Worm (Caenorhabditis elegans): ENCODE measurements around the gene gmeb-1.
A peak's percentile ranks its signal among the peaks of the same experiment; 100 is the strongest.

Gene gmeb-1

DNA sequence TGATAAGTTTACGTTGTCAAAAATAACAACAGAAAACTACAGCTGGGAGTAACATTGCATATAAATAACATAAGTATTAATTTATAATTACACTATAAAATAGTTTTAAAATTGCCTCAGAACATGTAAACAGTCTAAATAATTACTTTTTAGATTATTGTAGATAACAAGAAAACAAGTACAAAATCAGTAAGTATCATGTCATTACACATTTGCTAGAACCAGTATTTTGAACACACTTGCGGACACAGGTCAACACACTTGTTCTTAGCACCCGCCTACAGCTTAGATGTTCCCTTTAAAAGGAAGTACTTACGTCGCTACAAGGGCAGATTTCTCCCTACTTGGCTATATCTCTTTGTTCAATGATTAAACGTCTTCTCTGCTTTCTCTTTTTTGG lies 14.6 kb downstream of the gmeb-1 start, which contains the start of gene F23F1.2:
Gene F23F1.2, plus strand, starts transcription at position 301 of the 400 bp plus-strand sequence.
- no peak for TF ChIP-seq tbx-11 (GFP tag; IDR thresholded peaks at IDR 0.05)
- no peak for TF ChIP-seq ama-1 (optimal IDR thresholded peaks at IDR 0.05)
- TF ChIP-seq tbx-37 (GFP tag; conservative IDR thresholded peaks at IDR 0.05): no peak
- TF ChIP-seq F13C5.2 (tag; optimal IDR thresholded peaks at IDR 0.05): no peak
- TF ChIP-seq sea-1 (GFP tag; conservative IDR thresholded peaks at IDR 0.05): no peak
- no peak for TF ChIP-seq scrt-1 (GFP tag; IDR thresholded peaks at IDR 0.05)
- TF ChIP-seq flt-1 (GFP tag; IDR thresholded peaks at IDR 0.05): no peak
- no peak for TF ChIP-seq hnd-1 (tag; optimal IDR thresholded peaks at IDR 0.05)
- no peak for TF ChIP-seq hmg-4 (GFP tag; optimal IDR thresholded peaks at IDR 0.05)
- TF ChIP-seq ceh-13 (GFP tag; optimal IDR thresholded peaks at IDR 0.05): no peak
- TF ChIP-seq pes-1 (GFP tag; IDR thresholded peaks at IDR 0.05): no peak
- TF ChIP-seq hmbx-1 (tag; optimal IDR thresholded peaks at IDR 0.05): no peak
- no peak for TF ChIP-seq tra-4 (tag; optimal IDR thresholded peaks at IDR 0.05)
- no peak for TF ChIP-seq ceh-36 (tag; optimal IDR thresholded peaks at IDR 0.05)

DNA sequence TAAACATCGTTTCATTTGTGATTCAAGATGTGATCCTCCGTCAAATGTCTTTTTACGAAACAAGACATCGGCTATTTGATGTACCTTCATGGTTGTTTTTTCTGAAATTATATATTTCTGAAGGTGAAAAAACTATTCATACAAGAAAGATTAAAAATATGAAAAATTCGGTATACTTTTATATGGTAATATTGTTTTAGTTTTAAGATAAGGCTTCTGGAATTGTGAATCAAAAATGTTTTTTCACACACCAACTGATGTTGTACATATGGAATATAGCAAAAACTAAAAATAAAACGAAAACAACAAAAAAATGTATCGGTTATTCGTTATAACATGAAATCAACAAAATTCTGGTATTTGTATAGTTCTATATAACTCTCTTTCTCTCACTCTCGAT lies 17.9 kb downstream of the gmeb-1 start, which contains the start of gene F23F1.6:
Gene F23F1.6, minus strand, starts transcription at position 101 of the 400 bp plus-strand sequence.
- TF ChIP-seq F13C5.2 (tag; optimal IDR thresholded peaks at IDR 0.05) (no peak), aly-1 (tag; optimal IDR thresholded peaks at IDR 0.05) (no peak), sea-1 (GFP tag; conservative IDR thresholded peaks at IDR 0.05) (no peak), tbx-11 (GFP tag; IDR thresholded peaks at IDR 0.05) (no peak), pes-1 (GFP tag; IDR thresholded peaks at IDR 0.05) (no peak), hnd-1 (tag; optimal IDR thresholded peaks at IDR 0.05) (no peak)

ce11 chrII:39437-39836 lies 20.1 kb downstream of the gmeb-1 start, which contains the start of gene spp-24:
Gene spp-24, minus strand, starts transcription at chrII:39537.
- TF ChIP-seq hmg-4 (GFP tag; optimal IDR thresholded peaks at IDR 0.05): no peak
- TF ChIP-seq flt-1 (GFP tag; IDR thresholded peaks at IDR 0.05): no peak
- TF ChIP-seq tbx-11 (GFP tag; IDR thresholded peaks at IDR 0.05): no peak

- TF ChIP-seq ets-7 (tag; optimal IDR thresholded peaks at IDR 0.05) (no peak), F13C5.2 (tag; optimal IDR thresholded peaks at IDR 0.05) (no peak), hmbx-1 (tag; optimal IDR thresholded peaks at IDR 0.05) (no peak), B0310.2 (tag; optimal IDR thresholded peaks at IDR 0.05) (no peak), aly-1 (tag; optimal IDR thresholded peaks at IDR 0.05) (no peak)
Observed at ce11 chrII:41914-42313, 22.6 kb downstream of the gmeb-1 start, which contains the start of gene F23F1.10. Gene F23F1.10, minus strand, starts transcription at chrII:41982.

DNA sequence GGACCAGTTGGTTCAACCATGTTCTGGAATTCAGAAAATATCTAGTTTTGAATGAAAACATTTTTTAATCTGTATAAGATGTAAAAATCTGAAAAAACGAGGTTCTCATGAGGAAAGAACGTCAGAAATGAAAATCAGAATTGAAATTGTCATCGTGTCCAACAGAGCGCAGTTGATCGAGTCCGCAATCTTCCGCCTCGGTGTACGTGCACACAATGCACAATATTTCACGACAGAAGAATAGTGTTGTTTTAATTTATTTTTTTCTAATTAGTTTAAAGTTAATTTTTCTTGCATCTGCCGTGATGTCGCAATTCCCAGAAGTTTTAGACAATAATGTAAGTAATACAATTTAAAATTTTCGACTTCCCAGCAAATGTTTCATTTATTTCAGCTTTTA lies 24.3 kb downstream of the gmeb-1 start, which contains the start of gene nfyc-1:
Gene nfyc-1, plus strand, starts transcription at position 268 of the 400 bp plus-strand sequence.
- no peak for TF ChIP-seq B0310.2 (tag; optimal IDR thresholded peaks at IDR 0.05)
- TF ChIP-seq hmg-4 (GFP tag; optimal IDR thresholded peaks at IDR 0.05): no peak
- peak; percentile 54 for TF ChIP-seq F13C5.2 (tag; optimal IDR thresholded peaks at IDR 0.05)

DNA sequence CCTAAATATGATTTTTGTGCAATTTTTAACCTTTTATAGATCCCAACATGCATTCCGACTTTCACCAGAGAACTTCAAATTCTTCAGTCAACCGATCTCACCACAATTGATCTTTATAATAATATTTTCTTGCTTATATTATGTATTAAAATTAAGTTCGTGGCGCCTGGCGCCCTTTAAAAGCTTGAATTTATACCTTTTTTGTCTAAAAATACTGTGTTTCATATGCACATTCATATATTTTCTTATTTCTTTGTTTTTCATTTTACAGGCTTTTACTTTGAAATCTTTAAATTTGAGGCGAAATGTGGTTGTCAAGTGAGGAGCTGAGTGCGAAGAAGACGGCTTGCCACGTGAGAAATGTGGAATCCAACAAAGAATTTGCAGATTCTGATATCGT lies 25.4 kb downstream of the gmeb-1 start, which contains the start of gene rpoa-49:
Gene rpoa-49, plus strand, starts transcription at position 301 of the 400 bp plus-strand sequence.
- no peak for TF ChIP-seq ceh-13 (GFP tag; optimal IDR thresholded peaks at IDR 0.05)
- no peak for TF ChIP-seq F13C5.2 (tag; optimal IDR thresholded peaks at IDR 0.05)
- TF ChIP-seq aly-1 (tag; optimal IDR thresholded peaks at IDR 0.05): no peak
- TF ChIP-seq flt-1 (GFP tag; IDR thresholded peaks at IDR 0.05): no peak
- no peak for TF ChIP-seq scrt-1 (GFP tag; IDR thresholded peaks at IDR 0.05)
- TF ChIP-seq tbx-37 (GFP tag; conservative IDR thresholded peaks at IDR 0.05): no peak
- TF ChIP-seq hnd-1 (tag; optimal IDR thresholded peaks at IDR 0.05): no peak

DNA sequence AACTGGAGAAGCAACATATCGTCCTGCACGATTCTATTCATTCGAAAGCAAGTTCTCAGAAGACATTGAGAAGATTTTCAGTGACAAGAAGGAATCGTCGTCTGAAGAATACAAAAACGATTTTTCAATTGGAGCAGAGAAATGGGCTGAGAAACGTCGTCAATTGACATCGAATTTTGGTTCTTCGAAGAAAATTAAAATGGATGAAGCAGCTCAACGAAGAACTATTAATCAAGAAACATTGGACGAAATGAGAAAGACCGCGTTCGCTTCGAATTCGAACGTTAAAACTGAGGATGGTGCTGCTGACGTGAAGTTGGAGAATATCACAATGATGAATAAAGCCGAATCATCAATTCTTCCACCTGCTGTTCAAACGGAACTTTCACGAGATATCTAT lies 26.8 kb downstream of the gmeb-1 start, which contains the start of gene rpt-4:
Gene rpt-4, minus strand, starts transcription at position 101 of the 400 bp plus-strand sequence.
- TF ChIP-seq F13C5.2 (tag; optimal IDR thresholded peaks at IDR 0.05) (no peak), tbx-37 (GFP tag; conservative IDR thresholded peaks at IDR 0.05) (no peak), tbx-11 (GFP tag; IDR thresholded peaks at IDR 0.05) (no peak), sea-1 (GFP tag; conservative IDR thresholded peaks at IDR 0.05) (no peak), ceh-13 (GFP tag; optimal IDR thresholded peaks at IDR 0.05) (no peak), B0310.2 (tag; optimal IDR thresholded peaks at IDR 0.05) (no peak), hmg-4 (GFP tag; optimal IDR thresholded peaks at IDR 0.05) (no peak), aly-1 (tag; optimal IDR thresholded peaks at IDR 0.05) (no peak), hmbx-1 (tag; optimal IDR thresholded peaks at IDR 0.05) (no peak)

ce11 chrII:47280-47679 lies 27.9 kb downstream of the gmeb-1 start, which contains the start of gene C23H3.5:
Gene C23H3.5, plus strand, starts transcription at chrII:47580.
- TF ChIP-seq tbx-11 (GFP tag; IDR thresholded peaks at IDR 0.05): no peak
- no peak for TF ChIP-seq scrt-1 (GFP tag; IDR thresholded peaks at IDR 0.05)
- TF ChIP-seq F13C5.2 (tag; optimal IDR thresholded peaks at IDR 0.05): no peak
- TF ChIP-seq hmbx-1 (tag; optimal IDR thresholded peaks at IDR 0.05): no peak
- no peak for TF ChIP-seq ceh-13 (GFP tag; optimal IDR thresholded peaks at IDR 0.05)

ce11 chrII:50862-51261 lies 31.5 kb downstream of the gmeb-1 start:
- TF ChIP-seq tbx-37 (GFP tag; conservative IDR thresholded peaks at IDR 0.05): no peak
- TF ChIP-seq hmbx-1 (tag; optimal IDR thresholded peaks at IDR 0.05): peak; percentile 37
